Worm (Caenorhabditis elegans): ENCODE data around the gene fbxa-77.

DNA sequence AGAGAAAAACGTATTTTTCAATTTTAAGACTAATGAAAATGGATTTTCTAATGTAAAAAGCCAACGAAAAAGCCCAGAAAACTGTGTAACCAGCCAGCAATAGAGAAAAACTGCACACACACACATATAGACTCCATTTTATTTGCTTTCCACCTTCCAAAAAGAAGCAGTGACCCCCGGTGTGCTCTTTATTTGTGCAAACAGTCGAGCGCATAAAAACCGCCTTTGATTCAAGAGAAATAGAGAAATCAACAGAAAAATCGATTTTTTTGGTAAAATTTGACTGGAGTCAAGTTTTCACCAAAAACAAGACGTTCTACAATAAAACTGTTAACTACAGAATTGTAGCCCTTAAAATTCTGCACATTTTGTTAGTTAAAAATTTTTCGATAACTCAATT, 20.7 kb upstream of the fbxa-77 start:
- TF ChIP-seq dao-5 (tag; optimal IDR thresholded peaks at IDR 0.05) (no peak), him-1 (tag; optimal IDR thresholded peaks at IDR 0.05) (no peak), W03F9.2 (tag; optimal IDR thresholded peaks at IDR 0.05) (no peak)

All from whole organism, L4/young adult.